Worm (Caenorhabditis elegans): ENCODE measurements around the gene msp-49.
A peak's percentile ranks its signal among the peaks of the same experiment; 100 is the strongest.

Gene msp-49

ce11 chrII:5184661-5185545 is 9.3 kb upstream of the msp-49 start (continued):
- no peak for TF ChIP-seq snpc-1.2 (GFP tag; IDR thresholded peaks at IDR 0.05)
- peak; percentile 5 for TF ChIP-seq cey-2 (tag; optimal IDR thresholded peaks at IDR 0.05; ENCODE audit: borderline replicate concordance, insufficient read depth)
- peak; percentile 17 for TF ChIP-seq nhr-77 (tag; optimal IDR thresholded peaks at IDR 0.05)
- peak; percentile 51 for TF ChIP-seq nhr-28 (tag; optimal IDR thresholded peaks at IDR 0.05)
- TF ChIP-seq jun-1 (tag; optimal IDR thresholded peaks at IDR 0.05) = no peak
- no peak for TF ChIP-seq F44E2.7 (GFP tag; IDR thresholded peaks at IDR 0.05)
- peak in 1 of 2 experiments; percentile 18 for TF ChIP-seq mdl-1 (tag; optimal IDR thresholded peaks at IDR 0.05)
- TF ChIP-seq attf-4 (tag; optimal IDR thresholded peaks at IDR 0.05) = no peak
- no peak for TF ChIP-seq aha-1 (tag)
- TF ChIP-seq mes-2 (tag; optimal IDR thresholded peaks at IDR 0.05; ENCODE audit: poor library complexity, severe bottlenecking) = peak; percentile 20
- TF ChIP-seq R02D3.7 (tag; optimal IDR thresholded peaks at IDR 0.05) = no peak
- 0 out of 2 replicates have a peak, but pooled peaks have one; percentile 28 for TF ChIP-seq pha-4 (GFP tag; IDR thresholded peaks at IDR 0.05)
- no peak for TF ChIP-seq pha-4 (tag; optimal IDR thresholded peaks at IDR 0.05)
- no peak for TF ChIP-seq set-16 (GFP tag; IDR thresholded peaks at IDR 0.05)
- peak in 1 of 2 experiments; percentile 10 for TF ChIP-seq hif-1 (tag; optimal IDR thresholded peaks at IDR 0.05)
- no peak for TF ChIP-seq lin-15B (tag; optimal IDR thresholded peaks at IDR 0.05)
- peak; percentile 92 for TF ChIP-seq php-3 (GFP tag; IDR thresholded peaks at IDR 0.05)
- TF ChIP-seq dmd-6 (GFP tag; IDR thresholded peaks at IDR 0.05) = peak; percentile 71
- no peak for TF ChIP-seq sdz-12 (GFP tag; optimal IDR thresholded peaks at IDR 0.05)
- no peak for TF ChIP-seq unc-130 (GFP tag; optimal IDR thresholded peaks at IDR 0.05)
- no peak for TF ChIP-seq vab-7 (GFP tag; IDR thresholded peaks at IDR 0.05)
- TF ChIP-seq Y48G9A.11 (GFP tag; IDR thresholded peaks at IDR 0.05) = no peak
- peak; percentile 79 for TF ChIP-seq tra-1 (GFP tag; IDR thresholded peaks at IDR 0.05)
- TF ChIP-seq F49E8.2 (tag; optimal IDR thresholded peaks at IDR 0.05; ENCODE audit: borderline replicate concordance) = no peak
- TF ChIP-seq T20F7.1 (GFP tag; optimal IDR thresholded peaks at IDR 0.05) = peak; percentile 5
- TF ChIP-seq tag-97 (GFP tag; IDR thresholded peaks at IDR 0.05) = no peak

- TF ChIP-seq zag-1 (tag; optimal IDR thresholded peaks at IDR 0.05) (no peak), set-16 (GFP tag; IDR thresholded peaks at IDR 0.05) (no peak), ceh-28 (tag; optimal IDR thresholded peaks at IDR 0.05) (no peak), nhr-10 (tag; optimal IDR thresholded peaks at IDR 0.05) (peak; percentile 39), Y75B8A.6 (GFP tag; IDR thresholded peaks at IDR 0.05) (no peak), T26A8.4 (GFP tag; IDR thresholded peaks at IDR 0.05) (no peak; the same call in 1 of the 2 replicates), rbr-2 (tag; optimal IDR thresholded peaks at IDR 0.05) (no peak), daf-8 (GFP tag; IDR thresholded peaks at IDR 0.05) (no peak), lin-15B (tag; optimal IDR thresholded peaks at IDR 0.05) (no peak), skn-1 (tag; optimal IDR thresholded peaks at IDR 0.05) (no peak), attf-4 (tag; optimal IDR thresholded peaks at IDR 0.05) (no peak), tra-1 (GFP tag; IDR thresholded peaks at IDR 0.05) (peak; percentile 35; the same call in 1 of the 2 replicates), hlh-30 (tag; optimal IDR thresholded peaks at IDR 0.05; ENCODE audit: insufficient read depth) (peak; percentile 35), nhr-77 (tag; optimal IDR thresholded peaks at IDR 0.05) (peak; percentile 57), hlh-11 (tag; optimal IDR thresholded peaks at IDR 0.05) (peak; percentile 78), ceh-44 (GFP tag; IDR thresholded peaks at IDR 0.05) (no peak), F37D6.2 (tag; optimal IDR thresholded peaks at IDR 0.05) (no peak), nhr-41 (GFP tag; IDR thresholded peaks at IDR 0.05) (no peak), nhr-48 (tag; optimal IDR thresholded peaks at IDR 0.05) (peak; percentile 43), madf-5 (GFP tag; IDR thresholded peaks at IDR 0.05) (no peak), T20F7.1 (GFP tag; optimal IDR thresholded peaks at IDR 0.05) (no peak), lin-13 (GFP tag; optimal IDR thresholded peaks at IDR 0.05) (no peak), dmd-6 (GFP tag; IDR thresholded peaks at IDR 0.05) (peak; percentile 68), mdl-1 (tag; optimal IDR thresholded peaks at IDR 0.05) (peak in 1 of 2 experiments; percentile 39), dve-1 (tag; optimal IDR thresholded peaks at IDR 0.05; ENCODE audit: insufficient read depth) (peak; percentile 76), saeg-2 (GFP tag; IDR thresholded peaks at IDR 0.05) (no peak), nhr-102 (tag; optimal IDR thresholded peaks at IDR 0.05) (peak; percentile 49), tag-97 (GFP tag; IDR thresholded peaks at IDR 0.05) (no peak), F44E2.7 (GFP tag; IDR thresholded peaks at IDR 0.05) (no peak), cey-2 (tag; optimal IDR thresholded peaks at IDR 0.05; ENCODE audit: borderline replicate concordance, insufficient read depth) (no peak), lsy-2 (tag; optimal IDR thresholded peaks at IDR 0.05) (no peak)
Measured at ce11 chrII:5185955-5186539, 8.1 kb upstream of the msp-49 start.
